Worm (Caenorhabditis elegans) whole organism, L1 larva: ENCODE measurements around the gene T03F7.5.

Source experiments
- C16A3.4 ChIP-seq: fragments of 150-350 bp; optimal IDR thresholded peaks from 2 replicates; lab custom pipeline; 2014; ENCODE audit warnings: missing biosample characterization, missing genetic modification characterization
- C34B4.2 ChIP-seq: sonication (generic microtip); optimal IDR thresholded peaks from 2 replicates; lab custom pipeline; 2017; ENCODE audit warnings: mild to moderate bottlenecking, missing genetic modification characterization, missing compliant biosample characterization
- F16B12.6 ChIP-seq: fragments of 150-350 bp; optimal IDR thresholded peaks from 2 replicates; lab custom pipeline; 2014; ENCODE audit warnings: missing biosample characterization, missing genetic modification characterization
- aha-1 ChIP-seq: fragments of 150-350 bp; optimal IDR thresholded peaks from 2 replicates; lab custom pipeline; 2014; ENCODE audit warnings: missing biosample characterization, missing genetic modification characterization
- alr-1 ChIP-seq: fragments of 200-800 bp; sonication (Bioruptor generic); optimal IDR thresholded peaks from 2 replicates; lab custom pipeline; 2018; ENCODE audit warnings: borderline replicate concordance, mild to moderate bottlenecking, missing genetic modification characterization, missing compliant biosample characterization
- aly-2 ChIP-seq: fragments of 150-350 bp; optimal IDR thresholded peaks from 2 replicates; lab custom pipeline; 2014; ENCODE audit warnings: missing biosample characterization, missing genetic modification characterization
- ama-1 ChIP-seq: fragments of 150-350 bp; optimal IDR thresholded peaks from 2 replicates; lab custom pipeline; 2014
- blmp-1 ChIP-seq: fragments of 150-350 bp; optimal IDR thresholded peaks from 2 replicates; lab custom pipeline; 2014; ENCODE audit warnings: missing biosample characterization, missing genetic modification characterization
- ceh-8 ChIP-seq: fragments of 200-800 bp; sonication (Bioruptor generic); optimal IDR thresholded peaks from 2 replicates; lab custom pipeline; 2018; ENCODE audit warnings: mild to moderate bottlenecking, missing genetic modification characterization, moderate library complexity, missing compliant biosample characterization
- ceh-90 ChIP-seq: sonication (generic microtip); optimal IDR thresholded peaks from 2 replicates; lab custom pipeline; 2016; ENCODE audit warnings: missing genetic modification characterization, missing compliant biosample characterization
- ces-1 ChIP-seq: fragments of 150-350 bp; optimal IDR thresholded peaks from 2 replicates; lab custom pipeline; 2014; ENCODE audit warnings: missing biosample characterization, missing genetic modification reagents, missing genetic modification characterization
- dpl-1 ChIP-seq, 3 experiments: fragments of 150-350 bp in 2 of 3; sonication (generic microtip) in 1 of 3; optimal IDR thresholded peaks; 2 replicates each; lab custom pipeline; 2014 to 2017; ENCODE audit warnings: missing biosample characterization in 3 of 3, missing genetic modification characterization in 3 of 3, missing genetic modification reagents in 3 of 3
- dsc-1 ChIP-seq: sonication (generic microtip); optimal IDR thresholded peaks from 2 replicates; lab custom pipeline; 2016; ENCODE audit warnings: mild to moderate bottlenecking, missing genetic modification characterization, missing compliant biosample characterization
- efl-1 ChIP-seq, 4 experiments: fragments of 150-350 bp; optimal IDR thresholded peaks in 3 of 4; peaks in 1 of 4; 1 replicate in 1 of 4; 2 replicates in 3 of 4; lab custom pipeline; 2014; ENCODE audit warnings: missing biosample characterization in 2 of 4, missing genetic modification characterization in 2 of 4, missing genetic modification reagents in 2 of 4
- egl-13 ChIP-seq: sonication (generic microtip); optimal IDR thresholded peaks from 2 replicates; lab custom pipeline; 2016; ENCODE audit warnings: missing genotype, missing genetic modification reagents, missing genetic modification characterization, missing compliant biosample characterization
- egl-27 ChIP-seq, 2 experiments: fragments of 150-350 bp in 1 of 2; sonication (generic microtip); optimal IDR thresholded peaks; 3 replicates each; lab custom pipeline; 2017 to 2018; ENCODE audit warnings: missing biosample characterization in 2 of 2, missing genetic modification characterization in 2 of 2, missing genetic modification reagents in 2 of 2
- elt-2 ChIP-seq: sonication (generic microtip); optimal IDR thresholded peaks from 2 replicates; lab custom pipeline; 2016; ENCODE audit warnings: missing genetic modification characterization, mild to moderate bottlenecking, inconsistent platforms, missing compliant biosample characterization, missing genetic modification reagents
- elt-3 ChIP-seq, 6 experiments: fragments of 150-350 bp in 1 of 6; sonication (generic microtip); optimal IDR thresholded peaks; 2 replicates each; lab custom pipeline; 2017 to 2018; ENCODE audit warnings: missing biosample characterization in 6 of 6, missing genetic modification characterization in 6 of 6, inconsistent platforms in 1 of 6
- fkh-4 ChIP-seq: sonication (generic microtip); optimal IDR thresholded peaks from 2 replicates; lab custom pipeline; 2016; ENCODE audit warnings: missing compliant biosample characterization, missing genetic modification characterization, borderline replicate concordance
- fkh-8 ChIP-seq: sonication (generic microtip); optimal IDR thresholded peaks from 2 replicates; lab custom pipeline; 2016; ENCODE audit warnings: mild to moderate bottlenecking, missing genetic modification characterization, missing compliant biosample characterization
- fos-1 ChIP-seq: fragments of 150-350 bp; optimal IDR thresholded peaks from 2 replicates; lab custom pipeline; 2014; ENCODE audit warnings: missing biosample characterization, missing genetic modification characterization
- grh-1 ChIP-seq: fragments of 200-800 bp; sonication (Bioruptor generic); IDR thresholded peaks from 2 replicates; pipeline ENCODE4 v1.3.6; 2022; ENCODE audit warnings: missing genetic modification reagents, missing genetic modification characterization, missing compliant biosample characterization
- hlh-17 ChIP-seq: fragments of 200-800 bp; sonication (Bioruptor generic); optimal IDR thresholded peaks from 2 replicates; lab custom pipeline; 2018; ENCODE audit warnings: missing genetic modification characterization, mild to moderate bottlenecking, missing compliant biosample characterization, moderate library complexity, borderline replicate concordance
- hpl-2 ChIP-seq: fragments of 150-350 bp; optimal IDR thresholded peaks from 2 replicates; lab custom pipeline; 2014; ENCODE audit warnings: missing biosample characterization, missing genetic modification reagents, missing genetic modification characterization
- irx-1 ChIP-seq: sonication (generic microtip); optimal IDR thresholded peaks from 2 replicates; lab custom pipeline; 2016; ENCODE audit warnings: missing genetic modification characterization, missing compliant biosample characterization
- isw-1 ChIP-seq: fragments of 200-800 bp; sonication (Bioruptor generic); IDR thresholded peaks from 2 replicates; pipeline ENCODE4 v1.3.6; 2022; ENCODE audit warnings: missing genetic modification characterization, missing compliant biosample characterization
- jun-1 ChIP-seq: fragments of 150-350 bp; optimal IDR thresholded peaks from 2 replicates; lab custom pipeline; 2014; ENCODE audit warnings: missing biosample characterization, missing genetic modification reagents, missing genetic modification characterization
- lir-3 ChIP-seq: sonication (generic microtip); optimal IDR thresholded peaks from 2 replicates; lab custom pipeline; 2016; ENCODE audit warnings: mild to moderate bottlenecking, missing genetic modification characterization, moderate library complexity, missing compliant biosample characterization; ENCODE audit not compliant: poor library complexity
- mab-9 ChIP-seq: fragments of 200-800 bp; sonication (Bioruptor generic); IDR thresholded peaks from 2 replicates; pipeline ENCODE4 v1.3.6; 2022; ENCODE audit warnings: missing genetic modification reagents, missing genetic modification characterization, missing compliant biosample characterization
- mef-2 ChIP-seq: fragments of 150-350 bp; optimal IDR thresholded peaks from 2 replicates; lab custom pipeline; 2014; ENCODE audit warnings: missing biosample characterization, missing genetic modification characterization
- mep-1 ChIP-seq: fragments of 150-350 bp; optimal IDR thresholded peaks from 2 replicates; lab custom pipeline; 2014; ENCODE audit warnings: missing biosample characterization, missing genetic modification characterization
- nhr-11 ChIP-seq: fragments of 150-350 bp; optimal IDR thresholded peaks from 2 replicates; lab custom pipeline; 2014; ENCODE audit warnings: missing biosample characterization, missing genetic modification characterization
- nhr-12 ChIP-seq: sonication (generic microtip); optimal IDR thresholded peaks from 2 replicates; lab custom pipeline; 2017; ENCODE audit warnings: missing biosample characterization, missing genetic modification characterization
- nhr-19 ChIP-seq: fragments of 200-800 bp; sonication (Bioruptor generic); conservative IDR thresholded peaks from 2 replicates; pipeline ENCODE4 v1.3.6; 2022; ENCODE audit warnings: missing genetic modification characterization, missing compliant biosample characterization
- nhr-237 ChIP-seq: fragments of 150-350 bp; optimal IDR thresholded peaks from 2 replicates; lab custom pipeline; 2014; ENCODE audit warnings: missing biosample characterization, missing genetic modification characterization
- nhr-28 ChIP-seq: fragments of 150-350 bp; optimal IDR thresholded peaks from 2 replicates; lab custom pipeline; 2014; ENCODE audit warnings: missing biosample characterization, missing genetic modification characterization
- nhr-71 ChIP-seq: sonication (generic microtip); optimal IDR thresholded peaks from 2 replicates; lab custom pipeline; 2016; ENCODE audit warnings: mild to moderate bottlenecking, missing genetic modification characterization, moderate library complexity, missing compliant biosample characterization
- nhr-77 ChIP-seq: fragments of 150-350 bp; optimal IDR thresholded peaks from 2 replicates; lab custom pipeline; 2014; ENCODE audit warnings: missing biosample characterization, missing genetic modification characterization
- nhr-85 ChIP-seq: sonication (generic microtip); peaks from one replicate; lab custom pipeline; 2016; ENCODE audit warnings: missing genetic modification characterization, inconsistent platforms, missing compliant biosample characterization
- nhr-90 ChIP-seq: sonication (generic microtip); optimal IDR thresholded peaks from 2 replicates; lab custom pipeline; 2016; ENCODE audit warnings: mild to moderate bottlenecking, missing genetic modification characterization, missing compliant biosample characterization; ENCODE audit not compliant: poor library complexity
- pag-3 ChIP-seq: sonication (generic microtip); optimal IDR thresholded peaks from 2 replicates; lab custom pipeline; 2017; ENCODE audit warnings: missing genetic modification characterization, mild to moderate bottlenecking, missing compliant biosample characterization, antibody characterized with exemption, borderline replicate concordance; ENCODE audit not compliant: insufficient read depth
- rnt-1 ChIP-seq: sonication (generic microtip); optimal IDR thresholded peaks from 2 replicates; lab custom pipeline; 2016; ENCODE audit warnings: mild to moderate bottlenecking, missing genetic modification characterization, moderate library complexity, missing compliant biosample characterization
- skn-1 ChIP-seq: fragments of 150-350 bp; optimal IDR thresholded peaks from 2 replicates; lab custom pipeline; 2014; ENCODE audit warnings: missing biosample characterization, missing genetic modification characterization
- snpc-4 ChIP-seq: fragments of 150-350 bp; optimal IDR thresholded peaks from 2 replicates; lab custom pipeline; 2014; ENCODE audit warnings: missing biosample characterization, missing genetic modification characterization
- snu-23 ChIP-seq: sonication (generic microtip); optimal IDR thresholded peaks from 2 replicates; lab custom pipeline; 2016; ENCODE audit warnings: missing genetic modification characterization, missing compliant biosample characterization
- sup-37 ChIP-seq: fragments of 200-800 bp; sonication (Bioruptor generic); optimal IDR thresholded peaks from 2 replicates; lab custom pipeline; 2018; ENCODE audit warnings: mild to moderate bottlenecking, missing genetic modification characterization, missing compliant biosample characterization
- swsn-7 ChIP-seq: sonication (generic microtip); optimal IDR thresholded peaks from 2 replicates; lab custom pipeline; 2016; ENCODE audit warnings: missing genetic modification characterization, missing compliant biosample characterization
- tlp-1 ChIP-seq: fragments of 150-350 bp; optimal IDR thresholded peaks from 2 replicates; lab custom pipeline; 2014; ENCODE audit warnings: missing biosample characterization, missing genetic modification characterization
- unc-62 ChIP-seq: fragments of 150-350 bp; optimal IDR thresholded peaks from 2 replicates; lab custom pipeline; 2014; ENCODE audit warnings: missing biosample characterization, missing genetic modification reagents, missing genetic modification characterization
- unc-86 ChIP-seq: sonication (generic microtip); optimal IDR thresholded peaks from 2 replicates; lab custom pipeline; 2016; ENCODE audit warnings: missing genetic modification characterization, missing compliant biosample characterization
- unc-98 ChIP-seq: fragments of 200-800 bp; sonication (Bioruptor generic); IDR thresholded peaks from 2 replicates; pipeline ENCODE4 v1.3.6; 2022; ENCODE audit warnings: missing genetic modification characterization, missing compliant biosample characterization
- ztf-11 ChIP-seq, 2 experiments: sonication (generic microtip); optimal IDR thresholded peaks; 2 replicates each; lab custom pipeline; 2016 to 2017; ENCODE audit warnings: missing genetic modification characterization in 2 of 2, missing biosample characterization in 1 of 2, missing compliant biosample characterization in 1 of 2

Gene T03F7.5

DNA sequence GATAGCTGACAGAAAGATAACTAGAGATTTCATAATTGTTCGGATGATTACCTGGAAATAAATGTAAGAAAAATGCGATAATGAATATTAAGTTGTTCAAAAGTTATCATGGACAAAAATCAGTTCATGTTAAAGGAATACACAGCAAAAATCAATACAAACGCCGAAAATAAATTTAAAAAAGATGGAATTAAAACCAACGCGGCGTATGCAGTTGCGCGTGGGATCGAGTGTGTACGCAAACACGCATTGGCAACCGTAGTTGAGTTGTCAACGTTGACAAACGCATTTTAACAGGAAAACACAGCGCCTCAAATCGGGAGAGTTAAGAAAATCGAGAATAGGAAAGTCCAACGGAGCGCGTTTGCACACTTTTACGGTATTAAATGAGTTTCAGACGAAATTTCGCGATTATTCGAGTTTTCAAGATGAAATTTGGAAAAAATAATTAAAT lies 28.4 kb upstream of the T03F7.5 start, which contains the start of gene tmed-10 (continued):
- TF ChIP-seq swsn-7 (tag; lab: Kevin White, UChicago) (peak; percentile 70), pag-3 (no peak), aha-1 (tag; lab: Kevin White, UChicago) (no peak), ceh-8 (no peak), nhr-28 (tag; lab: Kevin White, UChicago) (no peak), irx-1 (tag; lab: Kevin White, UChicago) (peak; percentile 32), mab-9 (GFP tag; lab: Robert Waterston, UW) (peak; percentile 37; the same call in 1 of the 2 replicates), rnt-1 (tag; lab: Kevin White, UChicago) (peak; percentile 62), nhr-85 (tag; lab: Kevin White, UChicago) (no peak), egl-13 (no peak), efl-1 (optimal IDR thresholded peaks at IDR 0.05; lab: Kevin White, UChicago) (peak; percentile 59 to 68), efl-1 (GFP tag; optimal IDR thresholded peaks at IDR 0.05 in 1 of 2; lab: Kevin White, UChicago) (peak; percentile 55 to 95), ceh-90 (tag; lab: Kevin White, UChicago) (no peak), dpl-1 (GFP tag; optimal IDR thresholded peaks at IDR 0.05; lab: Kevin White, UChicago) (peak; percentile 44 to 64 (median 59)), ces-1 (no peak), F16B12.6 (tag; lab: Kevin White, UChicago) (peak; percentile 92), elt-2 (tag; lab: Kevin White, UChicago) (peak; percentile 16), tlp-1 (tag; lab: Kevin White, UChicago) (no peak), nhr-11 (tag; lab: Kevin White, UChicago) (no peak), nhr-77 (tag; lab: Kevin White, UChicago) (peak; percentile 44), alr-1 (tag; lab: Kevin White, UChicago) (no peak), egl-27 (tag; optimal IDR thresholded peaks at IDR 0.05; lab: Kevin White, UChicago) (no peak), nhr-237 (no peak), skn-1 (tag; lab: Kevin White, UChicago) (peak; percentile 48), nhr-90 (tag; lab: Kevin White, UChicago) (peak; percentile 54), nhr-12 (no peak), aly-2 (tag; lab: Kevin White, UChicago) (no peak), sup-37 (GFP tag; lab: Kevin White, UChicago) (no peak), grh-1 (GFP tag; lab: Robert Waterston, UW) (no peak), snpc-4 (tag; lab: Kevin White, UChicago) (peak; percentile 23), unc-86 (tag; lab: Kevin White, UChicago) (peak; percentile 3), mef-2 (tag; lab: Kevin White, UChicago) (no peak), hpl-2 (GFP tag; lab: Kevin White, UChicago) (no peak), elt-3 (tag; optimal IDR thresholded peaks at IDR 0.05; lab: Kevin White, UChicago) (peak in 1 of 6 experiments; percentile 27), C16A3.4 (peak; percentile 28), dsc-1 (tag; lab: Kevin White, UChicago) (peak; percentile 45), lir-3 (tag; lab: Kevin White, UChicago) (no peak), fkh-4 (tag; lab: Kevin White, UChicago) (no peak), mep-1 (tag; lab: Kevin White, UChicago) (peak; percentile 83), nhr-19 (GFP tag; lab: Robert Waterston, UW) (peak; percentile 80), snu-23 (GFP tag; lab: Kevin White, UChicago) (peak; percentile 84), jun-1 (tag; lab: Kevin White, UChicago) (peak; percentile 13), ama-1 (no peak), fos-1 (tag; lab: Kevin White, UChicago) (no peak), isw-1 (peak; percentile 68), unc-62 (GFP tag; lab: Kevin White, UChicago) (no peak), hlh-17 (GFP tag; lab: Kevin White, UChicago) (no peak), fkh-8 (tag; lab: Kevin White, UChicago) (peak; percentile 53), nhr-71 (tag; lab: Kevin White, UChicago) (peak; percentile 78), unc-98 (GFP tag; lab: Robert Waterston, UW) (no peak), blmp-1 (tag; lab: Kevin White, UChicago) (peak; percentile 52), C34B4.2 (tag; lab: Kevin White, UChicago) (no peak), ztf-11 (tag; optimal IDR thresholded peaks at IDR 0.05; lab: Kevin White, UChicago) (peak in 1 of 2 experiments; percentile 0)
